Worm (Caenorhabditis elegans) whole organism, L4/young adult: ENCODE data around the gene Y53G8AR.1.

Experiments used
- W03F9.2 ChIP-seq: fragments of 150-350 bp; optimal IDR thresholded peaks from 2 replicates; lab custom pipeline; 2014; ENCODE audit warnings: missing biosample characterization, missing genetic modification characterization
- dao-5 ChIP-seq: sonication (generic microtip); optimal IDR thresholded peaks from 2 replicates; lab custom pipeline; 2016; ENCODE audit warnings: missing genotype, missing genetic modification characterization, moderate library complexity, missing compliant biosample characterization
- him-1 ChIP-seq: sonication (generic microtip); optimal IDR thresholded peaks from 2 replicates; lab custom pipeline; 2016; ENCODE audit warnings: missing genotype, missing genetic modification reagents, missing genetic modification characterization, missing compliant biosample characterization

ce11 chrIII:3309700-3310099, 23.1 kb upstream of the Y53G8AR.1 start:
- TF ChIP-seq him-1 (tag; lab: Kevin White, UChicago) (no peak), W03F9.2 (tag; lab: Kevin White, UChicago) (no peak), dao-5 (no peak)
